Worm (Caenorhabditis elegans): ENCODE measurements around the gene T20G5.12.

Gene T20G5.12

DNA sequence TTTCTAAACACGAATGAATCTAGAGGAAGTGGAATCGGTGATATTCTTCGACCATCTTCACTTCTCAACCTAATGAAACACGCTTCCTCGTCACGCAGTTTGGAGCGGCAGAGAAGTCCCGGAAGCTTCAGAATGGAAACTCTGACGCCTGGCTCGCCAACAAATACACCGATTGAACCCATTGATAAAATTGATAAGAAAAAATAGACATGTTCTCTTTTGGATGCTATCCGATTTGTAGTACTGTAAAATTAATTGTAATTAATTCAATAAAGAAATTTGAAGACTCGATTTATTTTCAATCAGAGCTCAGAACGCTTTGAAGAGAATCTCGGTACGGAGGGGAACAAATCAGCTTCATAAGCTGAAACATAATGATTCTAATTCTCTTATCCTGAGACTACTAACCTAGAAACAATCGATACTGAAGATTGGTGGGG, 13.2 kb downstream of the T20G5.12 start (continued):
- no peak for TF ChIP-seq rec-8 (tag; optimal IDR thresholded peaks at IDR 0.05)
- no peak for TF ChIP-seq zfh-2 (GFP tag; conservative IDR thresholded peaks at IDR 0.05)
- no peak for TF ChIP-seq lag-1 (GFP tag; IDR thresholded peaks at IDR 0.05)
- peak; percentile 59 for TF ChIP-seq mcd-1 (GFP tag; IDR thresholded peaks at IDR 0.05)
- TF ChIP-seq tbp1 (GFP tag; optimal IDR thresholded peaks at IDR 0.05): peak; percentile 63
- no peak for TF ChIP-seq dpff-1 (tag; optimal IDR thresholded peaks at IDR 0.05)
- peak; percentile 73 for TF ChIP-seq somi-1 (GFP tag; optimal IDR thresholded peaks at IDR 0.05)
- TF ChIP-seq lsl-1 (GFP tag; optimal IDR thresholded peaks at IDR 0.05): peak; percentile 12
- TF ChIP-seq ztf-22 (GFP tag; optimal IDR thresholded peaks at IDR 0.05): peak; percentile 77
- peak; percentile 0 for TF ChIP-seq efl-1 (GFP tag; optimal IDR thresholded peaks at IDR 0.05)
- no peak for TF ChIP-seq ccch-3 (GFP tag; optimal IDR thresholded peaks at IDR 0.05)
- TF ChIP-seq unc-62 (GFP tag; optimal IDR thresholded peaks at IDR 0.05): no peak
- TF ChIP-seq T07F8.4 (tag; optimal IDR thresholded peaks at IDR 0.05): no peak
- TF ChIP-seq nfyb-1 (GFP tag; IDR thresholded peaks at IDR 0.05): peak; percentile 89
- 0 out of 2 replicates have a peak, but pooled peaks have one; percentile 38 for TF ChIP-seq ceh-40 (GFP tag; IDR thresholded peaks at IDR 0.05)
- no peak for TF ChIP-seq bed-2 (GFP tag; IDR thresholded peaks at IDR 0.05)
- TF ChIP-seq snpc-1.3 (tag; optimal IDR thresholded peaks at IDR 0.05; ENCODE audit: insufficient read depth): no peak
- peak; percentile 75 for TF ChIP-seq F10E7.11 (tag; optimal IDR thresholded peaks at IDR 0.05)
- TF ChIP-seq him-1 (tag; optimal IDR thresholded peaks at IDR 0.05): no peak
- peak; percentile 96 for TF ChIP-seq Y53G8AR.9 (GFP tag; conservative IDR thresholded peaks at IDR 0.05)
- TF ChIP-seq mes-4 (tag; optimal IDR thresholded peaks at IDR 0.05): no peak
- 0 out of 2 replicates have a peak, but pooled peaks have one; percentile 18 for TF ChIP-seq egl-18 (GFP tag; IDR thresholded peaks at IDR 0.05)
- TF ChIP-seq nfya-1 (tag; optimal IDR thresholded peaks at IDR 0.05; ENCODE audit: borderline replicate concordance, insufficient read depth): no peak
- TF ChIP-seq ztf-18 (tag; optimal IDR thresholded peaks at IDR 0.05): peak; percentile 16
- peak; percentile 25 for TF ChIP-seq F57C9.4 (tag; optimal IDR thresholded peaks at IDR 0.05)
- no peak for TF ChIP-seq bed-1 (GFP tag; IDR thresholded peaks at IDR 0.05)
- TF ChIP-seq rcor-1 (GFP tag; IDR thresholded peaks at IDR 0.05): peak; percentile 54
- peak; percentile 68 for TF ChIP-seq madf-6 (GFP tag; IDR thresholded peaks at IDR 0.05)
- peak; percentile 96 for TF ChIP-seq B0336.3 (GFP tag; IDR thresholded peaks at IDR 0.05)
- TF ChIP-seq attf-6 (GFP tag; IDR thresholded peaks at IDR 0.05): no peak
- TF ChIP-seq xnd-1 (tag; optimal IDR thresholded peaks at IDR 0.05): no peak
- no peak for TF ChIP-seq dpl-1 (GFP tag; optimal IDR thresholded peaks at IDR 0.05)
- peak; percentile 44 for TF ChIP-seq ceh-79 (tag; optimal IDR thresholded peaks at IDR 0.05)
- TF ChIP-seq repo-1 (tag; optimal IDR thresholded peaks at IDR 0.05): peak; percentile 95
- TF ChIP-seq madf-8 (GFP tag; conservative IDR thresholded peaks at IDR 0.05): 0 out of 2 replicates have a peak, but pooled peaks have one; percentile 13
- TF ChIP-seq Y53F4B.3 (GFP tag; IDR thresholded peaks at IDR 0.05): no peak
- TF ChIP-seq egrh-3 (GFP tag; IDR thresholded peaks at IDR 0.05): no peak
- TF ChIP-seq mel-28 (tag; optimal IDR thresholded peaks at IDR 0.05; ENCODE audit: borderline replicate concordance): peak; percentile 0
- TF ChIP-seq snpc-4 (GFP tag; optimal IDR thresholded peaks at IDR 0.05): no peak
- TF ChIP-seq snpc-4 (tag; optimal IDR thresholded peaks at IDR 0.05): peak in 3 of 4 experiments; percentile 1 to 54 (median 52)
- peak; percentile 51 for TF ChIP-seq fkh-3 (tag; optimal IDR thresholded peaks at IDR 0.05)
- TF ChIP-seq sdz-38 (tag; optimal IDR thresholded peaks at IDR 0.05): no peak
- peak; percentile 90 for TF ChIP-seq atf-7 (tag; optimal IDR thresholded peaks at IDR 0.05)
- TF ChIP-seq akir-1 (GFP tag; optimal IDR thresholded peaks at IDR 0.05): no peak
- TF ChIP-seq lsy-27 (tag; optimal IDR thresholded peaks at IDR 0.05; ENCODE audit: borderline replicate concordance, insufficient read depth): no peak
- peak; percentile 54; the same call in 1 of the 2 replicates for TF ChIP-seq cebp-1 (GFP tag; IDR thresholded peaks at IDR 0.05)
- peak; percentile 88 for TF ChIP-seq cebp-1 (tag; optimal IDR thresholded peaks at IDR 0.05)
- TF ChIP-seq hrde-1 (tag; optimal IDR thresholded peaks at IDR 0.05; ENCODE audit: borderline replicate concordance): peak; percentile 76
